Fruit fly (Drosophila melanogaster): ENCODE measurements around the gene CG10845.

The CG10845 gene

dm6 chr3R:24914864-24915263 is 13.9 kb downstream of the CG10845 start:
- TF ChIP-seq CG8301 (tag; optimal IDR thresholded peaks at IDR 0.05) (no peak), CG32121 (GFP tag; IDR thresholded peaks at IDR 0.05) (no peak), CG13204 (GFP tag; optimal IDR thresholded peaks at IDR 0.05) (no peak), fd96Ca (GFP tag; IDR thresholded peaks at IDR 0.05) (no peak), CG9948 (tag; optimal IDR thresholded peaks at IDR 0.05) (no peak), Pif1B (GFP tag; optimal IDR thresholded peaks at IDR 0.05) (no peak), Pif1A (GFP tag; optimal IDR thresholded peaks at IDR 0.05) (no peak), CG17806 (tag; optimal IDR thresholded peaks at IDR 0.05) (no peak), rn (GFP tag; IDR thresholded peaks at IDR 0.05) (no peak)

dm6 chr3R:24917814-24918636 is 17.1 kb downstream of the CG10845 start, which contains the start of the genes PIG-S, sud1 and CG11168:
Gene PIG-S, minus strand, starts transcription at chr3R:24917864.
Gene sud1, minus strand, starts transcription at chr3R:24917864.
Gene CG11168, plus strand, starts transcription at chr3R:24918106.
- peak; percentile 51 for TF ChIP-seq CG15710 (tag; optimal IDR thresholded peaks at IDR 0.05)
- TF ChIP-seq Snoo (tag; optimal IDR thresholded peaks at IDR 0.05) = peak; percentile 58
- peak; percentile 57 for TF ChIP-seq CG9948 (tag; optimal IDR thresholded peaks at IDR 0.05)
- TF ChIP-seq CG14655 (GFP tag; optimal IDR thresholded peaks at IDR 0.05) = no peak
- TF ChIP-seq CG8301 (tag; optimal IDR thresholded peaks at IDR 0.05) = no peak
- peak; percentile 30; the same call in 1 of the 3 replicates for TF ChIP-seq fd96Ca (GFP tag; IDR thresholded peaks at IDR 0.05)
- peak; percentile 41 for TF ChIP-seq Ets98B (GFP tag; IDR thresholded peaks at IDR 0.05)
- peak; percentile 62; the same call in 1 of the 2 replicates for TF ChIP-seq CG32121 (GFP tag; IDR thresholded peaks at IDR 0.05)
- peak; percentile 29 for TF ChIP-seq CG17806 (tag; optimal IDR thresholded peaks at IDR 0.05)
- TF ChIP-seq rn (GFP tag; IDR thresholded peaks at IDR 0.05) = no peak
- TF ChIP-seq CG34367 (tag; optimal IDR thresholded peaks at IDR 0.05) = no peak
- TF ChIP-seq CG10348 (GFP tag; IDR thresholded peaks at IDR 0.05) = no peak
- no peak for TF ChIP-seq D1 (tag; optimal IDR thresholded peaks at IDR 0.05)
- peak; percentile 75; the same call in 2 of the 3 replicates for TF ChIP-seq CG4496 (GFP tag; IDR thresholded peaks at IDR 0.05)

dm6 chr3R:24922270-24922669 is 21.4 kb downstream of the CG10845 start, which contains the start of gene Mink:
Gene Mink, plus strand, starts transcription at chr3R:24922473.
- TF ChIP-seq Pif1B (GFP tag; optimal IDR thresholded peaks at IDR 0.05) (no peak), Ets98B (GFP tag; IDR thresholded peaks at IDR 0.05) (no peak), gl (tag; optimal IDR thresholded peaks at IDR 0.05) (no peak), CG10348 (GFP tag; IDR thresholded peaks at IDR 0.05) (no peak), CG12605 (GFP tag; IDR thresholded peaks at IDR 0.05) (no peak), CG9948 (tag; optimal IDR thresholded peaks at IDR 0.05) (no peak)

- no peak for TF ChIP-seq CG14655 (GFP tag; optimal IDR thresholded peaks at IDR 0.05)
- TF ChIP-seq D1 (tag; optimal IDR thresholded peaks at IDR 0.05) = no peak
Measured at dm6 chr3R:24924916-24925315, 24.0 kb downstream of the CG10845 start, which contains the start of gene Trf4-2. Gene Trf4-2, plus strand, starts transcription at chr3R:24925216.

- TF ChIP-seq EcR (GFP tag; optimal IDR thresholded peaks at IDR 0.05) = no peak
- TF ChIP-seq CG17806 (tag; optimal IDR thresholded peaks at IDR 0.05) = no peak
- no peak for TF ChIP-seq Ets98B (GFP tag; IDR thresholded peaks at IDR 0.05)
Measured at dm6 chr3R:24926752-24927320, 25.9 kb downstream of the CG10845 start.

- TF ChIP-seq Pif1B (GFP tag; optimal IDR thresholded peaks at IDR 0.05) (no peak), CG9948 (tag; optimal IDR thresholded peaks at IDR 0.05) (no peak), CG32121 (GFP tag; IDR thresholded peaks at IDR 0.05) (peak; percentile 21; the same call in 1 of the 2 replicates)
Measured at dm6 chr3R:24931856-24932255, 30.9 kb downstream of the CG10845 start, which contains the start of gene CG11771. Gene CG11771, plus strand, starts transcription at chr3R:24932010.

- TF ChIP-seq CG4496 (GFP tag; IDR thresholded peaks at IDR 0.05) = no peak
- TF ChIP-seq gl (tag; optimal IDR thresholded peaks at IDR 0.05) = no peak
- TF ChIP-seq Pif1A (GFP tag; optimal IDR thresholded peaks at IDR 0.05) = no peak
- TF ChIP-seq CG10348 (GFP tag; IDR thresholded peaks at IDR 0.05) = no peak
- no peak for TF ChIP-seq rn (GFP tag; IDR thresholded peaks at IDR 0.05)
- no peak for TF ChIP-seq CG8301 (tag; optimal IDR thresholded peaks at IDR 0.05)
- no peak for TF ChIP-seq CG15710 (tag; optimal IDR thresholded peaks at IDR 0.05)
- no peak for TF ChIP-seq CG34367 (tag; optimal IDR thresholded peaks at IDR 0.05)
- TF ChIP-seq fd96Ca (GFP tag; IDR thresholded peaks at IDR 0.05) = no peak
Measured at dm6 chr3R:24934542-24934941, 33.6 kb downstream of the CG10845 start.
